Fruit fly (Drosophila melanogaster): ENCODE measurements around the gene Dyrk2.

dm6 chr2L:14260920-14261319 lies 27.0 kb upstream of the Dyrk2 start:
- TF ChIP-seq Rel (GFP tag; optimal IDR thresholded peaks at IDR 0.05) (no peak), Rel (tag; optimal IDR thresholded peaks at IDR 0.05) (no peak), Dif (GFP tag; optimal IDR thresholded peaks at IDR 0.05; ENCODE audit: partially characterized antibody) (no peak), Jra (GFP tag; optimal IDR thresholded peaks at IDR 0.05) (no peak), psq (GFP tag; optimal IDR thresholded peaks at IDR 0.05) (no peak), br (GFP tag; optimal IDR thresholded peaks at IDR 0.05) (no peak), h (GFP tag; optimal IDR thresholded peaks at IDR 0.05) (no peak), Dfd (GFP tag; optimal IDR thresholded peaks at IDR 0.05) (no peak), pan (optimal IDR thresholded peaks at IDR 0.05) (no peak), CG32264 (GFP tag; optimal IDR thresholded peaks at IDR 0.05) (no peak), woc (GFP tag; optimal IDR thresholded peaks at IDR 0.05) (no peak)
